Worm (Caenorhabditis elegans) whole organism, young adult: Measurements from ENCODE around the gene C40H5.2.

Experiments used
- F10E7.11 ChIP-seq: sonication (generic microtip); optimal IDR thresholded peaks from 2 replicates; lab custom pipeline; 2017; ENCODE audit warnings: mild to moderate bottlenecking, missing genetic modification characterization, moderate library complexity, missing compliant biosample characterization
- F49E8.2 ChIP-seq: sonication (generic microtip); optimal IDR thresholded peaks from 3 replicates; lab custom pipeline; 2017; ENCODE audit warnings: missing genetic modification characterization, mild to moderate bottlenecking, missing compliant biosample characterization, antibody characterized with exemption, moderate library complexity; ENCODE audit not compliant: insufficient read depth
- ZK185.1 ChIP-seq: sonication (generic microtip); optimal IDR thresholded peaks from 2 replicates; lab custom pipeline; 2016; ENCODE audit warnings: mild to moderate bottlenecking, missing genetic modification characterization, missing compliant biosample characterization; ENCODE audit not compliant: poor library complexity, severe bottlenecking
- bed-2 ChIP-seq: fragments of 200-800 bp; sonication (Bioruptor generic); IDR thresholded peaks from 2 replicates; pipeline ENCODE4 v1.3.6; 2022; ENCODE audit warnings: missing genetic modification reagents, missing genetic modification characterization, missing compliant biosample characterization
- ets-4 ChIP-seq: fragments of 200-800 bp; sonication (Bioruptor generic); optimal IDR thresholded peaks from 2 replicates; lab custom pipeline; 2018; ENCODE audit warnings: mild to moderate bottlenecking, missing genetic modification characterization, missing compliant biosample characterization
- gei-17 ChIP-seq: fragments of 200-800 bp; sonication (Bioruptor generic); optimal IDR thresholded peaks from 2 replicates; lab custom pipeline; 2018; ENCODE audit warnings: mild to moderate bottlenecking, missing genetic modification characterization, missing compliant biosample characterization
- let-526 ChIP-seq: fragments of 200-800 bp; sonication (Bioruptor generic); IDR thresholded peaks from 2 replicates; pipeline ENCODE4 v1.3.6; 2022; ENCODE audit warnings: missing genetic modification reagents, missing genetic modification characterization, missing compliant biosample characterization
- nfyb-1 ChIP-seq: fragments of 200-800 bp; sonication (Bioruptor generic); IDR thresholded peaks from 2 replicates; pipeline ENCODE4 v1.3.6; 2022; ENCODE audit warnings: missing genetic modification reagents, missing genetic modification characterization, missing compliant biosample characterization
- pha-4 ChIP-seq: fragments of 150-350 bp; sonication (generic microtip); optimal IDR thresholded peaks from 2 replicates; lab custom pipeline; 2014; ENCODE audit warnings: missing biosample characterization, missing genetic modification reagents, missing genetic modification characterization
- unc-130 ChIP-seq: sonication (generic microtip); optimal IDR thresholded peaks from 2 replicates; lab custom pipeline; 2016; ENCODE audit warnings: missing genetic modification reagents, missing genetic modification characterization, missing compliant biosample characterization
- unc-62 ChIP-seq: fragments of 150-350 bp; optimal IDR thresholded peaks from 2 replicates; lab custom pipeline; 2014; ENCODE audit warnings: missing biosample characterization, missing genetic modification reagents, missing genetic modification characterization

- TF ChIP-seq nfyb-1 (no peak), let-526 (GFP tag; lab: Robert Waterston, UW) (no peak), gei-17 (GFP tag; lab: Kevin White, UChicago) (no peak), F10E7.11 (tag; lab: Kevin White, UChicago) (no peak), unc-62 (GFP tag; lab: Kevin White, UChicago) (no peak), ZK185.1 (tag; lab: Kevin White, UChicago) (no peak), F49E8.2 (tag; lab: Kevin White, UChicago) (no peak), unc-130 (GFP tag; lab: Kevin White, UChicago) (no peak), pha-4 (no peak), bed-2 (GFP tag; lab: Robert Waterston, UW) (no peak), ets-4 (GFP tag; lab: Kevin White, UChicago) (no peak)
Observed at ce11 chrX:11769278-11769677, 23.4 kb downstream of the C40H5.2 start, which contains the start of gene ttx-3.
